Fruit fly (Drosophila melanogaster) whole organism, embryonic: Measurements from ENCODE around the gene pps.

Source experiments
- Atf3 ChIP-seq: fragments of 200-800 bp; sonication (Bioruptor generic); optimal IDR thresholded peaks from 3 replicates; lab custom pipeline; 2016; ENCODE audit warnings: missing biosample characterization, missing genetic modification characterization
- CG10209 ChIP-seq: fragments of 200-800 bp; sonication (Bioruptor generic); optimal IDR thresholded peaks from 3 replicates; lab custom pipeline; 2017; ENCODE audit warnings: missing biosample characterization, mild to moderate bottlenecking, missing genetic modification characterization, missing genetic modification reagents
- CG10366 ChIP-seq: fragments of 200-800 bp; sonication (Bioruptor generic); IDR thresholded peaks from 2 replicates; pipeline ENCODE4 v1.3.6; 2022; ENCODE audit warnings: missing biosample characterization, missing genetic modification characterization
- CG11247 ChIP-seq: fragments of 200-800 bp; sonication (Bioruptor generic); IDR thresholded peaks from 2 replicates; pipeline ENCODE4 v1.3.6; 2022; ENCODE audit warnings: missing biosample characterization, missing genetic modification characterization
- CG11696 ChIP-seq: fragments of 200-800 bp; sonication (Bioruptor generic); IDR thresholded peaks from 2 replicates; pipeline ENCODE4 v1.3.6; 2022; ENCODE audit warnings: missing biosample characterization, missing genetic modification characterization
- CG12104 ChIP-seq: fragments of 200-800 bp; sonication (Bioruptor generic); optimal IDR thresholded peaks from 3 replicates; lab custom pipeline; 2016; ENCODE audit warnings: missing biosample characterization, missing genetic modification characterization
- CG13624 ChIP-seq: fragments of 200-800 bp; sonication (Bioruptor generic); optimal IDR thresholded peaks from 2 replicates; lab custom pipeline; 2016; ENCODE audit warnings: missing biosample characterization, missing genetic modification characterization
- CG14014 ChIP-seq: fragments of 200-800 bp; sonication (Bioruptor generic); IDR thresholded peaks from 2 replicates; pipeline ENCODE4 v1.3.6; 2022; ENCODE audit warnings: missing biosample characterization, missing genetic modification characterization
- CG15011 ChIP-seq: fragments of 200-800 bp; sonication (Bioruptor generic); optimal IDR thresholded peaks from 3 replicates; lab custom pipeline; 2018; ENCODE audit warnings: missing biosample characterization, mild to moderate bottlenecking, missing genetic modification characterization
- CG15514 ChIP-seq: fragments of 200-800 bp; sonication (Bioruptor generic); optimal IDR thresholded peaks from 3 replicates; lab custom pipeline; 2017; ENCODE audit warnings: missing biosample characterization, missing genetic modification characterization, mild to moderate bottlenecking, moderate library complexity, missing genetic modification reagents
- CG15601 ChIP-seq: fragments of 200-800 bp; sonication (Bioruptor generic); optimal IDR thresholded peaks from 3 replicates; lab custom pipeline; 2019; ENCODE audit warnings: missing biosample characterization, mild to moderate bottlenecking, missing genetic modification characterization, moderate library complexity
- CG16779 ChIP-seq: fragments of 200-800 bp; sonication (Bioruptor generic); IDR thresholded peaks from 2 replicates; pipeline ENCODE4 v1.3.6; 2022; ENCODE audit warnings: missing biosample characterization, missing genetic modification characterization
- CG17361 ChIP-seq: fragments of 200-800 bp; sonication (Bioruptor generic); IDR thresholded peaks from 3 replicates; pipeline ENCODE4 v1.3.6; 2022; ENCODE audit warnings: missing biosample characterization, missing genetic modification characterization
- CG2120 ChIP-seq: fragments of 200-800 bp; sonication (Bioruptor generic); optimal IDR thresholded peaks from 3 replicates; lab custom pipeline; 2016; ENCODE audit warnings: missing biosample characterization, missing genetic modification characterization
- CG2678 ChIP-seq: fragments of 200-800 bp; sonication (Bioruptor generic); optimal IDR thresholded peaks from 3 replicates; lab custom pipeline; 2019; ENCODE audit warnings: missing biosample characterization, mild to moderate bottlenecking, missing genetic modification characterization, moderate library complexity
- CG30431 ChIP-seq: fragments of 200-800 bp; sonication (Bioruptor generic); optimal IDR thresholded peaks from 2 replicates; lab custom pipeline; 2017; ENCODE audit warnings: missing biosample characterization, missing genetic modification characterization
- CG32532 ChIP-seq: fragments of 200-800 bp; sonication (Bioruptor generic); IDR thresholded peaks from 2 replicates; pipeline ENCODE4 v1.3.6; 2022; ENCODE audit warnings: missing biosample characterization, missing genetic modification characterization
- CG34376 ChIP-seq: fragments of 200-800 bp; sonication (Bioruptor generic); optimal IDR thresholded peaks from 2 replicates; lab custom pipeline; 2018; ENCODE audit warnings: missing biosample characterization, mild to moderate bottlenecking, missing genetic modification characterization
- CG4282 ChIP-seq: fragments of 200-800 bp; sonication (Bioruptor generic); optimal IDR thresholded peaks from 2 replicates; lab custom pipeline; 2016; ENCODE audit warnings: missing biosample characterization, missing genetic modification characterization
- CG4854 ChIP-seq: fragments of 200-800 bp; sonication (Bioruptor generic); optimal IDR thresholded peaks from 2 replicates; lab custom pipeline; 2016; ENCODE audit warnings: missing biosample characterization, missing genetic modification characterization, inconsistent platforms
- CG8290 ChIP-seq, 3 experiments: fragments of 200-800 bp; sonication (Bioruptor generic); optimal IDR thresholded peaks; 2 replicates each; lab custom pipeline; 2016 to 2019; ENCODE audit warnings: missing biosample characterization in 3 of 3, missing genetic modification characterization in 3 of 3, mild to moderate bottlenecking in 2 of 3, moderate library complexity in 1 of 3
- CG9215 ChIP-seq: fragments of 200-800 bp; sonication (Bioruptor generic); IDR thresholded peaks from 2 replicates; pipeline ENCODE4 v1.3.6; 2022; ENCODE audit warnings: missing biosample characterization, missing genetic modification characterization
- Deaf1 ChIP-seq: fragments of 200-800 bp; optimal IDR thresholded peaks from 3 replicates; lab custom pipeline; 2019; ENCODE audit warnings: missing biosample characterization, mild to moderate bottlenecking, missing genetic modification characterization, moderate library complexity
- Elba2 ChIP-seq: fragments of 200-800 bp; sonication (Bioruptor generic); optimal IDR thresholded peaks from 3 replicates; lab custom pipeline; 2016; ENCODE audit warnings: missing biosample characterization, missing genetic modification characterization
- Hmx ChIP-seq: fragments of 200-800 bp; sonication (Bioruptor generic); optimal IDR thresholded peaks from 2 replicates; lab custom pipeline; 2016; ENCODE audit warnings: missing biosample characterization, missing genetic modification characterization
- Jarid2 ChIP-seq: fragments of 200-800 bp; sonication (Bioruptor generic); optimal IDR thresholded peaks from 3 replicates; lab custom pipeline; 2017; ENCODE audit warnings: mild to moderate bottlenecking, missing biosample characterization, missing genetic modification reagents, missing genetic modification characterization
- Lim3 ChIP-seq: fragments of 200-800 bp; sonication (Bioruptor generic); IDR thresholded peaks from 2 replicates; pipeline ENCODE4 v1.3.6; 2022; ENCODE audit warnings: missing biosample characterization, missing genetic modification characterization
- Med ChIP-seq: fragments of 200-800 bp; sonication (Bioruptor generic); peaks from one replicate; lab custom pipeline; 2016; ENCODE audit warnings: missing biosample characterization, missing genetic modification characterization, mild to moderate bottlenecking, inconsistent platforms, moderate library complexity
- Mrtf ChIP-seq: fragments of 200-800 bp; sonication (Bioruptor generic); IDR thresholded peaks from 3 replicates; pipeline ENCODE4 v1.3.6; 2022; ENCODE audit warnings: missing biosample characterization, missing genetic modification characterization
- Oli ChIP-seq: fragments of 200-800 bp; sonication (Bioruptor generic); optimal IDR thresholded peaks from 2 replicates; lab custom pipeline; 2018; ENCODE audit warnings: missing biosample characterization, mild to moderate bottlenecking, missing genetic modification characterization, moderate library complexity
- Sox100B ChIP-seq: fragments of 200-800 bp; sonication (Bioruptor generic); optimal IDR thresholded peaks from 3 replicates; lab custom pipeline; 2018; ENCODE audit warnings: missing biosample characterization, mild to moderate bottlenecking, missing genetic modification characterization
- Sox102F ChIP-seq: fragments of 200-800 bp; sonication (Bioruptor generic); optimal IDR thresholded peaks from 2 replicates; lab custom pipeline; 2018; ENCODE audit warnings: missing biosample characterization, mild to moderate bottlenecking, missing genetic modification characterization, moderate library complexity
- ara ChIP-seq: fragments of 200-800 bp; sonication (Bioruptor generic); IDR thresholded peaks from 2 replicates; pipeline ENCODE4 v1.3.6; 2022; ENCODE audit warnings: missing biosample characterization, missing genetic modification characterization
- ase ChIP-seq: fragments of 200-800 bp; sonication (Bioruptor generic); IDR thresholded peaks from 3 replicates; pipeline ENCODE4 v1.3.6; 2022; ENCODE audit warnings: missing biosample characterization, missing genetic modification characterization
- bowl ChIP-seq: fragments of 200-800 bp; sonication (Bioruptor generic); IDR thresholded peaks from 2 replicates; pipeline ENCODE4 v1.3.6; 2022; ENCODE audit warnings: missing biosample characterization, missing genetic modification characterization
- bsh ChIP-seq, 2 experiments: fragments of 200-800 bp; sonication (Bioruptor generic); optimal IDR thresholded peaks; 2 replicates each; lab custom pipeline; 2017 to 2018; ENCODE audit warnings: mild to moderate bottlenecking in 2 of 2, missing biosample characterization in 2 of 2, missing genetic modification characterization in 2 of 2, moderate library complexity in 1 of 2
- crc ChIP-seq: fragments of 200-800 bp; sonication (Bioruptor generic); optimal IDR thresholded peaks from 2 replicates; lab custom pipeline; 2016; ENCODE audit warnings: missing biosample characterization, missing genetic modification characterization
- exex ChIP-seq: fragments of 200-800 bp; sonication (Bioruptor generic); optimal IDR thresholded peaks from 4 replicates; lab custom pipeline; 2018; ENCODE audit warnings: missing biosample characterization, mild to moderate bottlenecking, missing genetic modification characterization, moderate library complexity
- fd3F ChIP-seq: fragments of 200-800 bp; sonication (Bioruptor generic); optimal IDR thresholded peaks from 2 replicates; lab custom pipeline; 2018; ENCODE audit warnings: missing biosample characterization, mild to moderate bottlenecking, missing genetic modification characterization, moderate library complexity
- gcm2 ChIP-seq: fragments of 200-800 bp; sonication (Bioruptor generic); optimal IDR thresholded peaks from 2 replicates; lab custom pipeline; 2016; ENCODE audit warnings: missing biosample characterization, missing genetic modification characterization
- ham ChIP-seq: fragments of 200-800 bp; sonication (Bioruptor generic); IDR thresholded peaks from 2 replicates; pipeline ENCODE4 v1.3.6; 2022; ENCODE audit warnings: missing biosample characterization, missing genetic modification characterization
- lov ChIP-seq, 2 experiments: fragments of 200-800 bp in 1 of 2; fragments of >200 bp in 1 of 2; sonication (Bioruptor generic) in 1 of 2; IDR thresholded peaks in 1 of 2; optimal IDR thresholded peaks in 1 of 2; 2 replicates in 1 of 2; 3 replicates in 1 of 2; pipeline versions ENCODE4 v1.3.6 to Lab custom; 2017 to 2022; ENCODE audit warnings: missing biosample characterization in 1 of 2, missing genetic modification characterization in 1 of 2
- sens ChIP-seq: fragments of 200-800 bp; sonication (Bioruptor generic); peaks from one replicate; lab custom pipeline; 2016; ENCODE audit warnings: missing biosample characterization, missing genetic modification characterization
- sug ChIP-seq: fragments of 200-800 bp; optimal IDR thresholded peaks from 2 replicates; lab custom pipeline; 2019; ENCODE audit warnings: missing biosample characterization, mild to moderate bottlenecking, missing genetic modification characterization, moderate library complexity
- tap ChIP-seq: fragments of 200-800 bp; optimal IDR thresholded peaks from 3 replicates; lab custom pipeline; 2019; ENCODE audit warnings: missing biosample characterization, mild to moderate bottlenecking, missing genetic modification characterization, moderate library complexity
- tna ChIP-seq: fragments of 200-800 bp; sonication (Bioruptor generic); IDR thresholded peaks from 2 replicates; pipeline ENCODE4 v1.3.6; 2022; ENCODE audit warnings: missing biosample characterization, missing genetic modification characterization; ENCODE audit not compliant: partially characterized antibody
- zen2 ChIP-seq: fragments of 200-800 bp; sonication (Bioruptor generic); IDR thresholded peaks from 3 replicates; pipeline ENCODE4 v1.3.6; 2022; ENCODE audit warnings: missing biosample characterization, missing genetic modification characterization; ENCODE audit not compliant: partially characterized antibody
- zfh1 ChIP-seq: fragments of 200-800 bp; sonication (Bioruptor generic); IDR thresholded peaks from 3 replicates; pipeline ENCODE4 v1.3.6; 2022; ENCODE audit warnings: missing biosample characterization, missing genetic modification characterization

pps gene

DNA sequence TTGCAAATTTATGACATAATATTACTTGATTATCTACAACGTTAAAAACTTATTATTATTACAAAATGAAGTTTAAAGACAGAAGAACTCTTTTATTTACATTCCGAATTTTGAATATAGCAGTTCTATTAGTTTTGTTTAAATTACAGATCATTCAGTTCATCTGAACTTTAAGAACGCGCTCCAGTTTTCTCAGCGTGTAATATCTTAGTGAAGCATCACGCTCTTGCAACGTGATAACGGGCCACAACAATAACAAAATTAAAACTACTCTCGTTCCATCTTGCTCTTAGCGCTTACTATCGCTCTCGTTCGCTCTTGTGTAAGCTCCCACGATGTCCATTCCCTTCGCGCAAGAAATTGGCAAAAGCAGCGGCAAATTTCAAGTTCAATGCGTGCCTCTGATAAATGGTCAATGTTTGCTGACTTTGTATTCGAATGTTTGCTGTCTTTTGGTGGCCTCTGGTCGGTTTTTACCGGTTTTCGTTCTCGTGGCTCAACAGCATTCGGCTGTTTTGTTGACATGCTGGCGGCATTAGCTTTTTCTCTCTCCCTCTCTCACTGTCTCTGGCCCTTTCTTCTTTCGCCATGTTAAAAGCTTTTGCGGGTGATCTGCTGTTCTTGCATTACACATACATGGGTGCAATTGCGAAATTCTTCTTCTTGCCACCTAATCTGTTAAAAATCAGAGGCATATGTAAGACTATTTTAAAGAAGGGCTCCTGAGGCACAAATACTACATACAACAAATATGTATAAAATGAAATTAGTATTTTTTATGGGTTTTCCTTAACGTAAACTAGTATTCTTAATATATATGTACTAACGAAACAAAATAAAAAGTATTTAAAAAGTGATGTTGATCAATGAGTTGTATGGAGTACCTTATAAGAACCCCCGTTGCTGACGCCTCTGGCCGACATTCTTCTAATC is 29.2 kb downstream of the pps start (continued):
- no peak for TF ChIP-seq CG11696 (GFP tag; lab: Robert Waterston, UW)
- TF ChIP-seq CG34376 (GFP tag; lab: Kevin White, UChicago), result no peak
- peak; percentile 61 for TF ChIP-seq CG9215
- no peak for TF ChIP-seq bsh (GFP tag; optimal IDR thresholded peaks at IDR 0.05; lab: Kevin White, UChicago)
- no peak for TF ChIP-seq Atf3 (GFP tag; lab: Kevin White, UChicago)
- TF ChIP-seq exex (tag; lab: Kevin White, UChicago), result no peak
- no peak for TF ChIP-seq CG30431 (GFP tag; lab: Kevin White, UChicago)
- TF ChIP-seq CG16779 (GFP tag; lab: Robert Waterston, UW), result no peak
- TF ChIP-seq CG15601 (tag; lab: Kevin White, UChicago), result no peak
- 0 out of 3 replicates have a peak, but pooled peaks have one; percentile 7 for TF ChIP-seq CG17361
- peak; percentile 12 for TF ChIP-seq tap (tag; lab: Kevin White, UChicago)
- TF ChIP-seq Hmx, result peak; percentile 9
- peak; percentile 17 for TF ChIP-seq Sox100B (GFP tag; lab: Kevin White, UChicago)
- TF ChIP-seq Elba2 (GFP tag; lab: Kevin White, UChicago), result no peak
- TF ChIP-seq tna (GFP tag; lab: Robert Waterston, UW), result no peak
- TF ChIP-seq Oli, result peak; percentile 29
- TF ChIP-seq ham (GFP tag; lab: Robert Waterston, UW), result no peak
- TF ChIP-seq fd3F (GFP tag; lab: Kevin White, UChicago), result no peak
- TF ChIP-seq ase, result no peak
- TF ChIP-seq CG14014 (GFP tag; lab: Robert Waterston, UW), result 0 out of 2 replicates have a peak, but pooled peaks have one; percentile 26
- peak; percentile 83 for TF ChIP-seq Med (GFP tag; lab: Kevin White, UChicago)
- peak; percentile 6 for TF ChIP-seq sug (tag; lab: Kevin White, UChicago)
- no peak for TF ChIP-seq crc
- TF ChIP-seq CG4854, result no peak
- TF ChIP-seq Mrtf (GFP tag; lab: Robert Waterston, UW), result no peak
- no peak for TF ChIP-seq ara (GFP tag; lab: Robert Waterston, UW)
- TF ChIP-seq CG2120 (GFP tag; lab: Kevin White, UChicago), result peak; percentile 75
- TF ChIP-seq Deaf1 (tag; lab: Kevin White, UChicago), result peak; percentile 66
- peak; percentile 45 for TF ChIP-seq CG32532 (GFP tag; lab: Robert Waterston, UW)
- no peak for TF ChIP-seq CG11247 (GFP tag; lab: Robert Waterston, UW)
- TF ChIP-seq zen2 (GFP tag; lab: Robert Waterston, UW), result no peak
- TF ChIP-seq CG15011 (GFP tag; lab: Kevin White, UChicago), result no peak
- TF ChIP-seq zfh1 (GFP tag; lab: Robert Waterston, UW), result no peak
- TF ChIP-seq CG8290 (GFP tag; optimal IDR thresholded peaks at IDR 0.05; lab: Kevin White, UChicago), result no peak
- peak in 1 of 2 experiments; percentile 22 for TF ChIP-seq CG8290 (tag; optimal IDR thresholded peaks at IDR 0.05; lab: Kevin White, UChicago)
- no peak for TF ChIP-seq CG4282
- TF ChIP-seq CG2678 (tag; lab: Kevin White, UChicago), result peak; percentile 68
- no peak for TF ChIP-seq CG13624
- peak; percentile 7 for TF ChIP-seq Sox102F
- TF ChIP-seq lov (optimal IDR thresholded peaks at IDR 0.05; lab: Kevin White, UChicago), result no peak
- no peak for TF ChIP-seq lov (GFP tag; IDR thresholded peaks at IDR 0.05; lab: Robert Waterston, UW)
- TF ChIP-seq CG15514 (GFP tag; lab: Kevin White, UChicago), result no peak
- no peak for TF ChIP-seq gcm2 (GFP tag; lab: Kevin White, UChicago)
- TF ChIP-seq sens (GFP tag; lab: Kevin White, UChicago), result peak; percentile 79
- no peak for TF ChIP-seq CG10366 (GFP tag; lab: Robert Waterston, UW)
- no peak for TF ChIP-seq Jarid2
- no peak for TF ChIP-seq Lim3 (GFP tag; lab: Robert Waterston, UW)
- TF ChIP-seq bowl, result no peak
- TF ChIP-seq CG12104, result no peak
- peak; percentile 24 for TF ChIP-seq CG10209
